Fruit fly (Drosophila melanogaster) whole organism, embryonic: ENCODE measurements around the gene drl.

ENCODE experiments used
- CG1024 ChIP-seq: fragments of 200-800 bp; sonication (Bioruptor generic); IDR thresholded peaks from 2 replicates; pipeline ENCODE4 v1.3.6; 2022; ENCODE audit warnings: missing biosample characterization, missing genetic modification characterization
- CG13123 ChIP-seq: fragments of 200-800 bp; sonication (Bioruptor generic); optimal IDR thresholded peaks from 2 replicates; lab custom pipeline; 2016; ENCODE audit warnings: missing biosample characterization, missing genetic modification characterization
- CG13894 ChIP-seq: fragments of 200-800 bp; sonication (Bioruptor generic); optimal IDR thresholded peaks from 3 replicates; lab custom pipeline; 2018; ENCODE audit warnings: missing biosample characterization, mild to moderate bottlenecking, missing genetic modification characterization, moderate library complexity
- CG15073 ChIP-seq: fragments of 200-800 bp; sonication (Bioruptor generic); optimal IDR thresholded peaks from 2 replicates; lab custom pipeline; 2016; ENCODE audit warnings: missing biosample characterization, missing genetic modification characterization
- CG15479 ChIP-seq: fragments of 200-800 bp; sonication (Bioruptor generic); optimal IDR thresholded peaks from 3 replicates; lab custom pipeline; 2019; ENCODE audit warnings: missing biosample characterization, mild to moderate bottlenecking, missing genetic modification characterization, moderate library complexity
- CG17385 ChIP-seq: fragments of 200-800 bp; sonication (Bioruptor generic); optimal IDR thresholded peaks from 3 replicates; lab custom pipeline; 2018; ENCODE audit warnings: missing biosample characterization, mild to moderate bottlenecking, missing genetic modification characterization
- CG2199 ChIP-seq: fragments of 200-800 bp; sonication (Bioruptor generic); IDR thresholded peaks from 3 replicates; pipeline ENCODE4 v1.3.6; 2022; ENCODE audit warnings: missing biosample characterization, missing genetic modification characterization
- CG2875 ChIP-seq: fragments of 200-800 bp; sonication (Bioruptor generic); optimal IDR thresholded peaks from 2 replicates; lab custom pipeline; 2017; ENCODE audit warnings: missing biosample characterization, mild to moderate bottlenecking, missing genetic modification characterization, missing genetic modification reagents
- CG3065 ChIP-seq: fragments of 200-800 bp; sonication (Bioruptor generic); optimal IDR thresholded peaks from 2 replicates; lab custom pipeline; 2016; ENCODE audit warnings: missing biosample characterization, missing genetic modification characterization
- CG3847 ChIP-seq: fragments of 200-800 bp; sonication (Bioruptor generic); IDR thresholded peaks from 2 replicates; pipeline ENCODE4 v1.3.6; 2022; ENCODE audit warnings: missing biosample characterization, missing genetic modification characterization
- CG4360 ChIP-seq: fragments of 200-800 bp; sonication (Bioruptor generic); IDR thresholded peaks from 2 replicates; pipeline ENCODE4 v1.3.6; 2022; ENCODE audit warnings: missing biosample characterization, missing genetic modification characterization
- CG8478 ChIP-seq: fragments of >200 bp; optimal IDR thresholded peaks from 2 replicates; lab custom pipeline; 2018
- CG8765 ChIP-seq: fragments of 200-800 bp; sonication (Bioruptor generic); IDR thresholded peaks from 2 replicates; pipeline ENCODE4 v1.3.6; 2022; ENCODE audit warnings: missing biosample characterization, missing genetic modification characterization
- CG8924 ChIP-seq: fragments of 200-800 bp; optimal IDR thresholded peaks from 3 replicates; lab custom pipeline; 2019; ENCODE audit warnings: missing biosample characterization, mild to moderate bottlenecking, missing genetic modification characterization, moderate library complexity
- CG9437 ChIP-seq: fragments of 200-800 bp; sonication (Bioruptor generic); optimal IDR thresholded peaks from 2 replicates; lab custom pipeline; 2018; ENCODE audit warnings: missing biosample characterization, mild to moderate bottlenecking, missing genetic modification characterization
- CG9932 ChIP-seq: fragments of 200-800 bp; sonication (Bioruptor generic); IDR thresholded peaks from 2 replicates; pipeline ENCODE4 v1.3.6; 2022; ENCODE audit warnings: missing biosample characterization, missing genetic modification characterization
- Drgx ChIP-seq: fragments of 200-800 bp; sonication (Bioruptor generic); IDR thresholded peaks from 2 replicates; pipeline ENCODE4 v1.3.6; 2022; ENCODE audit warnings: missing biosample characterization, missing genetic modification characterization
- Eip74EF ChIP-seq, 2 experiments: fragments of 200-800 bp in 1 of 2; fragments of >200 bp in 1 of 2; sonication (Bioruptor generic) in 1 of 2; optimal IDR thresholded peaks; 2 replicates each; lab custom pipeline; 2017 to 2019; ENCODE audit warnings: missing biosample characterization in 2 of 2, missing genetic modification characterization in 2 of 2, mild to moderate bottlenecking in 1 of 2, moderate library complexity in 1 of 2
- Elba2 ChIP-seq: fragments of 200-800 bp; sonication (Bioruptor generic); optimal IDR thresholded peaks from 3 replicates; lab custom pipeline; 2016; ENCODE audit warnings: missing biosample characterization, missing genetic modification characterization
- HLHmδ ChIP-seq: fragments of 200-800 bp; sonication (Bioruptor generic); optimal IDR thresholded peaks from 2 replicates; lab custom pipeline; 2018; ENCODE audit warnings: missing biosample characterization, mild to moderate bottlenecking, missing genetic modification characterization, moderate library complexity
- NC2α ChIP-seq: fragments of 200-800 bp; sonication (Bioruptor generic); optimal IDR thresholded peaks from 2 replicates; lab custom pipeline; 2016; ENCODE audit warnings: missing biosample characterization, missing genetic modification characterization
- Trl ChIP-seq, 3 experiments: fragments of >200 bp in 2 of 3; fragments of 200-800 bp in 1 of 3; sonication (Bioruptor generic) in 1 of 3; optimal IDR thresholded peaks; 2 replicates in 1 of 3; 3 replicates in 2 of 3; lab custom pipeline; 2016 to 2017; ENCODE audit warnings: missing biosample characterization in 1 of 3, missing genetic modification characterization in 1 of 3
- abd-A ChIP-seq: fragments of 200-800 bp; sonication (Bioruptor generic); optimal IDR thresholded peaks from 3 replicates; lab custom pipeline; 2019; ENCODE audit warnings: missing biosample characterization, mild to moderate bottlenecking, missing genetic modification characterization, moderate library complexity
- br ChIP-seq: fragments of >200 bp; optimal IDR thresholded peaks from 2 replicates; lab custom pipeline; 2017
- cg ChIP-seq: fragments of 200-800 bp; sonication (Bioruptor generic); optimal IDR thresholded peaks from 3 replicates; lab custom pipeline; 2019; ENCODE audit warnings: missing biosample characterization, mild to moderate bottlenecking, missing genetic modification characterization, moderate library complexity
- ci ChIP-seq: fragments of 200-800 bp; sonication (Bioruptor generic); IDR thresholded peaks from 3 replicates; pipeline ENCODE4 v1.3.6; 2022; ENCODE audit warnings: missing biosample characterization, missing genetic modification characterization
- corto ChIP-seq: fragments of 200-800 bp; sonication (Bioruptor generic); optimal IDR thresholded peaks from 2 replicates; lab custom pipeline; 2016; ENCODE audit warnings: missing biosample characterization, mild to moderate bottlenecking, missing genetic modification characterization, moderate library complexity
- dysf ChIP-seq: fragments of 200-800 bp; sonication (Bioruptor generic); IDR thresholded peaks from 3 replicates; pipeline ENCODE4 v1.3.6; 2022; ENCODE audit warnings: missing biosample characterization, missing genetic modification characterization
- esg ChIP-seq: fragments of 200-800 bp; sonication (Bioruptor generic); conservative IDR thresholded peaks from 2 replicates; pipeline ENCODE4 v1.3.6; 2022; ENCODE audit warnings: missing biosample characterization, missing genetic modification characterization
- eve ChIP-seq, 2 experiments: fragments of >200 bp; optimal IDR thresholded peaks; 2 replicates each; lab custom pipeline; 2017; ENCODE audit warnings: missing biosample characterization in 2 of 2, missing genetic modification characterization in 2 of 2
- grau ChIP-seq: fragments of 200-800 bp; optimal IDR thresholded peaks from 3 replicates; lab custom pipeline; 2019; ENCODE audit warnings: missing biosample characterization, mild to moderate bottlenecking, missing genetic modification characterization, moderate library complexity
- gro ChIP-seq: fragments of 200-800 bp; sonication (Bioruptor generic); optimal IDR thresholded peaks from 2 replicates; lab custom pipeline; 2016; ENCODE audit warnings: missing biosample characterization, missing genetic modification characterization
- hkb ChIP-seq, 2 experiments: fragments of 200-800 bp in 1 of 2; fragments of >200 bp in 1 of 2; sonication (Bioruptor generic) in 1 of 2; IDR thresholded peaks in 1 of 2; optimal IDR thresholded peaks in 1 of 2; 2 replicates each; pipeline versions ENCODE4 v1.3.6 to Lab custom; 2017 to 2022; ENCODE audit warnings: missing biosample characterization in 1 of 2, missing genetic modification characterization in 1 of 2
- kni ChIP-seq: fragments of 200-800 bp; sonication (Bioruptor generic); optimal IDR thresholded peaks from 3 replicates; lab custom pipeline; 2017; ENCODE audit warnings: mild to moderate bottlenecking, missing biosample characterization, missing genetic modification reagents, missing genetic modification characterization
- lola ChIP-seq, 3 experiments: fragments of >200 bp in 2 of 3; fragments of 200-800 bp in 1 of 3; sonication (Bioruptor generic) in 1 of 3; optimal IDR thresholded peaks; 2 replicates each; lab custom pipeline; 2017 to 2019; ENCODE audit warnings: missing biosample characterization in 3 of 3, missing genetic modification characterization in 3 of 3, mild to moderate bottlenecking in 1 of 3, moderate library complexity in 1 of 3
- org-1 ChIP-seq: fragments of 200-800 bp; sonication (Bioruptor generic); optimal IDR thresholded peaks from 2 replicates; lab custom pipeline; 2017; ENCODE audit warnings: missing biosample characterization, missing genetic modification characterization
- prd ChIP-seq, 3 experiments: fragments of >200 bp in 2 of 3; fragments of 200-800 bp in 1 of 3; sonication (Bioruptor generic) in 1 of 3; optimal IDR thresholded peaks in 2 of 3; IDR thresholded peaks in 1 of 3; 2 replicates in 2 of 3; 3 replicates in 1 of 3; pipeline versions ENCODE4 v1.3.6 to Lab custom; 2017 to 2022; ENCODE audit warnings: missing biosample characterization in 1 of 3, missing genetic modification characterization in 1 of 3
- rib ChIP-seq: fragments of 200-800 bp; sonication (Bioruptor generic); IDR thresholded peaks from 2 replicates; pipeline ENCODE4 v1.3.6; 2022; ENCODE audit warnings: missing biosample characterization, missing genetic modification characterization
- ro ChIP-seq: fragments of 200-800 bp; sonication (Bioruptor generic); IDR thresholded peaks from 2 replicates; pipeline ENCODE4 v1.3.6; 2022; ENCODE audit warnings: missing biosample characterization, missing genetic modification characterization
- sc ChIP-seq, 3 experiments: fragments of >200 bp in 2 of 3; fragments of 200-800 bp in 1 of 3; sonication (Bioruptor generic) in 1 of 3; optimal IDR thresholded peaks; 2 replicates in 2 of 3; 3 replicates in 1 of 3; lab custom pipeline; 2017; ENCODE audit warnings: mild to moderate bottlenecking in 1 of 3, missing biosample characterization in 1 of 3, missing genetic modification characterization in 1 of 3, missing genetic modification reagents in 1 of 3
- sd ChIP-seq: fragments of 200-800 bp; sonication (Bioruptor generic); optimal IDR thresholded peaks from 3 replicates; lab custom pipeline; 2018; ENCODE audit warnings: missing biosample characterization, mild to moderate bottlenecking, missing genetic modification characterization, moderate library complexity
- sens ChIP-seq: fragments of 200-800 bp; sonication (Bioruptor generic); peaks from one replicate; lab custom pipeline; 2016; ENCODE audit warnings: missing biosample characterization, missing genetic modification characterization
- sob ChIP-seq: fragments of 200-800 bp; sonication (Bioruptor generic); IDR thresholded peaks from 2 replicates; pipeline ENCODE4 v1.3.6; 2022; ENCODE audit warnings: missing biosample characterization, missing genetic modification characterization
- ttk ChIP-seq: fragments of 200-800 bp; sonication (Bioruptor generic); IDR thresholded peaks from 2 replicates; pipeline ENCODE4 v2.1.2; 2022; ENCODE audit warnings: missing biosample characterization, missing genetic modification characterization
- zen2 ChIP-seq: fragments of 200-800 bp; sonication (Bioruptor generic); IDR thresholded peaks from 3 replicates; pipeline ENCODE4 v1.3.6; 2022; ENCODE audit warnings: missing biosample characterization, missing genetic modification characterization; ENCODE audit not compliant: partially characterized antibody

The drl gene

dm6 chr2L:19159552-19160406 is 30.4 kb upstream of the drl start (continued):
- TF ChIP-seq hkb (optimal IDR thresholded peaks at IDR 0.05; lab: Kevin White, UChicago) (no peak), hkb (GFP tag; IDR thresholded peaks at IDR 0.05; lab: Robert Waterston, UW) (no peak), br (lab: Kevin White, UChicago) (no peak), CG2875 (no peak), CG2199 (GFP tag; lab: Robert Waterston, UW) (peak; percentile 72), grau (tag; lab: Kevin White, UChicago) (peak; percentile 26), CG15073 (peak; percentile 94), NC2α (GFP tag; lab: Kevin White, UChicago) (peak; percentile 4), gro (GFP tag; lab: Kevin White, UChicago) (no peak), CG1024 (GFP tag; lab: Robert Waterston, UW) (no peak), CG8924 (tag; lab: Kevin White, UChicago) (no peak), sob (0 out of 2 replicates have a peak, but pooled peaks have one; percentile 2), abd-A (tag; lab: Kevin White, UChicago) (peak; percentile 54), CG9932 (GFP tag; lab: Robert Waterston, UW) (0 out of 2 replicates have a peak, but pooled peaks have one; percentile 37), CG13894 (tag; lab: Kevin White, UChicago) (peak; percentile 2), CG9437 (GFP tag; lab: Kevin White, UChicago) (peak; percentile 6), Eip74EF (GFP tag; optimal IDR thresholded peaks at IDR 0.05; lab: Kevin White, UChicago) (peak in 1 of 2 experiments; percentile 71), eve (GFP tag; optimal IDR thresholded peaks at IDR 0.05; lab: Kevin White, UChicago) (peak in 1 of 2 experiments; percentile 9), dysf (GFP tag; lab: Robert Waterston, UW) (0 out of 3 replicates have a peak, but pooled peaks have one; percentile 1), CG3065 (GFP tag; lab: Kevin White, UChicago) (no peak), sd (tag; lab: Kevin White, UChicago) (peak; percentile 37), prd (optimal IDR thresholded peaks at IDR 0.05; lab: Kevin White, UChicago) (no peak), prd (GFP tag; IDR thresholded peaks at IDR 0.05; lab: Robert Waterston, UW) (no peak), sens (GFP tag; lab: Kevin White, UChicago) (peak; percentile 65), HLHmδ (peak; percentile 43), sc (optimal IDR thresholded peaks at IDR 0.05; lab: Kevin White, UChicago) (no peak), sc (GFP tag; optimal IDR thresholded peaks at IDR 0.05; lab: Kevin White, UChicago) (peak; percentile 1), CG4360 (GFP tag; lab: Robert Waterston, UW) (peak; percentile 60), ro (GFP tag; lab: Robert Waterston, UW) (0 out of 2 replicates have a peak, but pooled peaks have one; percentile 5), CG3847 (GFP tag; lab: Robert Waterston, UW) (0 out of 2 replicates have a peak, but pooled peaks have one; percentile 28)
- TF ChIP-seq, all 482 proteins: peak for 29

dm6 chr2L:19161307-19161999 is 28.7 kb upstream of the drl start:
- TF ChIP-seq zen2 (GFP tag; lab: Robert Waterston, UW) = no peak
- peak; percentile 19 to 69 for TF ChIP-seq Trl (optimal IDR thresholded peaks at IDR 0.05; lab: Kevin White, UChicago)
- TF ChIP-seq Trl (GFP tag; optimal IDR thresholded peaks at IDR 0.05; lab: Kevin White, UChicago) = no peak
- TF ChIP-seq CG15479 (GFP tag; lab: Kevin White, UChicago) = peak; percentile 89
- no peak for TF ChIP-seq Elba2 (GFP tag; lab: Kevin White, UChicago)
- no peak for TF ChIP-seq ttk (GFP tag; lab: Robert Waterston, UW)
- peak; percentile 77 for TF ChIP-seq kni
- TF ChIP-seq Drgx (GFP tag; lab: Robert Waterston, UW) = peak; percentile 47
- TF ChIP-seq CG8765 (GFP tag; lab: Robert Waterston, UW) = no peak
- TF ChIP-seq rib = 0 out of 2 replicates have a peak, but pooled peaks have one; percentile 33
- TF ChIP-seq lola (GFP tag; optimal IDR thresholded peaks at IDR 0.05; lab: Kevin White, UChicago) = no peak
- no peak for TF ChIP-seq CG13123 (GFP tag; lab: Kevin White, UChicago)
- peak; percentile 42 for TF ChIP-seq CG8478 (lab: Kevin White, UChicago)
- 0 out of 3 replicates have a peak, but pooled peaks have one; percentile 16 for TF ChIP-seq ci (GFP tag; lab: Robert Waterston, UW)
- peak; percentile 21 for TF ChIP-seq cg
- TF ChIP-seq org-1 (GFP tag; lab: Kevin White, UChicago) = no peak
- TF ChIP-seq corto (GFP tag; lab: Kevin White, UChicago) = peak; percentile 60
- TF ChIP-seq esg (GFP tag; lab: Robert Waterston, UW) = no peak
- TF ChIP-seq CG17385 (GFP tag; lab: Kevin White, UChicago) = peak; percentile 38
